Fruit fly (Drosophila melanogaster): Measurements from ENCODE around the gene Taf10.

Taf10 gene

dm6 chr2L:2729882-2730281 is 37.8 kb upstream of the Taf10 start (continued):
- TF ChIP-seq CG6808 (GFP tag; optimal IDR thresholded peaks at IDR 0.05) = peak; percentile 24
- no peak for TF ChIP-seq CG10669 (GFP tag; optimal IDR thresholded peaks at IDR 0.05)
- peak; percentile 28 for TF ChIP-seq Eip78C (GFP tag)
- TF ChIP-seq Blimp-1 (GFP tag; optimal IDR thresholded peaks at IDR 0.05) = no peak
- no peak for TF ChIP-seq spab (GFP tag; optimal IDR thresholded peaks at IDR 0.05)
- no peak for TF ChIP-seq CG4318 (GFP tag; optimal IDR thresholded peaks at IDR 0.05)
- peak; percentile 48; the same call in 1 of the 2 replicates for TF ChIP-seq CG11294 (GFP tag; IDR thresholded peaks at IDR 0.05)
- no peak for TF ChIP-seq CG8119 (GFP tag; IDR thresholded peaks at IDR 0.05)

- TF ChIP-seq Eip78C (GFP tag) = peak; percentile 3
- no peak for TF ChIP-seq CG3919 (GFP tag; optimal IDR thresholded peaks at IDR 0.05)
Observed at dm6 chr2L:2730756-2731155, 36.9 kb upstream of the Taf10 start.

dm6 chr2L:2731370-2732138 is 36.1 kb upstream of the Taf10 start:
- TF ChIP-seq CG11762 (GFP tag; optimal IDR thresholded peaks at IDR 0.05; ENCODE audit: insufficient read depth) = no peak
- TF ChIP-seq CG11294 (GFP tag; IDR thresholded peaks at IDR 0.05) = peak; percentile 53; the same call in 1 of the 2 replicates
- no peak for TF ChIP-seq topi (GFP tag; optimal IDR thresholded peaks at IDR 0.05)
- TF ChIP-seq pdm3 (GFP tag; optimal IDR thresholded peaks at IDR 0.05) = peak; percentile 21
- peak; percentile 72 for TF ChIP-seq CG32006 (GFP tag; optimal IDR thresholded peaks at IDR 0.05)
- TF ChIP-seq eg (GFP tag; IDR thresholded peaks at IDR 0.05) = peak; percentile 71
- peak; percentile 15 for TF ChIP-seq OdsH (GFP tag; optimal IDR thresholded peaks at IDR 0.05)
- TF ChIP-seq Lpt (GFP tag; optimal IDR thresholded peaks at IDR 0.05) = no peak
- TF ChIP-seq Gug (GFP tag; IDR thresholded peaks at IDR 0.05) = peak; percentile 57; the same call in 1 of the 2 replicates
- no peak for TF ChIP-seq CG6792 (GFP tag; optimal IDR thresholded peaks at IDR 0.05)
- TF ChIP-seq CG34406 (GFP tag; optimal IDR thresholded peaks at IDR 0.05) = no peak
- no peak for TF ChIP-seq CG8319 (GFP tag; optimal IDR thresholded peaks at IDR 0.05)
- TF ChIP-seq CG6163 (GFP tag; IDR thresholded peaks at IDR 0.05) = peak; percentile 53; the same call in 1 of the 3 replicates
- TF ChIP-seq CG8119 (GFP tag; IDR thresholded peaks at IDR 0.05) = peak; percentile 52
- peak; percentile 46 for TF ChIP-seq CG6276 (GFP tag; optimal IDR thresholded peaks at IDR 0.05)
- TF ChIP-seq svp (GFP tag) = peak; percentile 75
- TF ChIP-seq spab (GFP tag; optimal IDR thresholded peaks at IDR 0.05) = no peak
- TF ChIP-seq dac (GFP tag; optimal IDR thresholded peaks at IDR 0.05) = no peak
- TF ChIP-seq Eip78C (GFP tag) = peak; percentile 53
- TF ChIP-seq CG4318 (GFP tag; optimal IDR thresholded peaks at IDR 0.05) = peak; percentile 21
- peak; percentile 3 for TF ChIP-seq lz (GFP tag; optimal IDR thresholded peaks at IDR 0.05)
- TF ChIP-seq Sox14 (GFP tag; optimal IDR thresholded peaks at IDR 0.05) = peak; percentile 24
- no peak for TF ChIP-seq Sox102F (GFP tag; optimal IDR thresholded peaks at IDR 0.05)
- TF ChIP-seq CG11902 (GFP tag; optimal IDR thresholded peaks at IDR 0.05) = no peak
- TF ChIP-seq esn (GFP tag; optimal IDR thresholded peaks at IDR 0.05) = no peak
- no peak for TF ChIP-seq CG9139 (GFP tag; optimal IDR thresholded peaks at IDR 0.05)
- peak; percentile 40 for TF ChIP-seq acj6 (GFP tag; optimal IDR thresholded peaks at IDR 0.05)
- peak; percentile 14 for TF ChIP-seq fkh (GFP tag; optimal IDR thresholded peaks at IDR 0.05)
- no peak for TF ChIP-seq Hr39 (GFP tag; optimal IDR thresholded peaks at IDR 0.05)
- no peak for TF ChIP-seq Sox15 (GFP tag; optimal IDR thresholded peaks at IDR 0.05)
- peak; percentile 4 for TF ChIP-seq CG3919 (GFP tag; optimal IDR thresholded peaks at IDR 0.05)
- TF ChIP-seq CG15336 (GFP tag; IDR thresholded peaks at IDR 0.05) = peak; percentile 47
- TF ChIP-seq Hr4 (GFP tag; optimal IDR thresholded peaks at IDR 0.05) = peak; percentile 73
